Worm (Caenorhabditis elegans): ENCODE results near the gene Y116A8C.37.

DNA sequence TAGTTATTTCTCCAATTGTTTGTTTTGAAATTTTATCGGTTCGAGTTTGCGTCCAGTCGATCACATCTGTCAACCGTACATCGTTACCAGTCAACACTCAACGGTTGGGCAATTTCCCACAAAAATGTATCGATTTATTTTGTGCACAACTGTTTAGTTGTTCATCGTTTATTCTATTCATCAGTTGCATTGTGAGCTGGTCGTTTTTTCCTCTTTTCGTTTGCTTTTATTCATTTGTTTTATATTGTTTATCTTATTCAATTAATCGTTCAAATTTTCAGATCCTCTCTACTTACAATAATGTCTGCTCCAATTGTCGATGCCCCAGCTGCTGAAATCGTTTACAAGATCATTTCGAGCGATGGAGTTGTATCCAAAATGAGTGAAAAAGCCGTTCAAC, 36.0 kb upstream of the Y116A8C.37 start, which contains the start of gene skr-12:
- no peak for TF ChIP-seq tbx-11 (GFP tag; IDR thresholded peaks at IDR 0.05)
- TF ChIP-seq hmg-4 (GFP tag; optimal IDR thresholded peaks at IDR 0.05) = no peak
- TF ChIP-seq ama-1 (optimal IDR thresholded peaks at IDR 0.05) = no peak
- TF ChIP-seq hnd-1 (tag; optimal IDR thresholded peaks at IDR 0.05) = no peak
- TF ChIP-seq flt-1 (GFP tag; IDR thresholded peaks at IDR 0.05) = no peak
- TF ChIP-seq hmbx-1 (tag; optimal IDR thresholded peaks at IDR 0.05) = no peak
- TF ChIP-seq B0310.2 (tag; optimal IDR thresholded peaks at IDR 0.05) = no peak
- no peak for TF ChIP-seq scrt-1 (GFP tag; IDR thresholded peaks at IDR 0.05)
- TF ChIP-seq ceh-36 (tag; optimal IDR thresholded peaks at IDR 0.05) = no peak
